Worm (Caenorhabditis elegans): ENCODE measurements around the gene vha-5.

vha-5 gene

ce11 chrIV:8289580-8290323 is 14.0 kb upstream of the vha-5 start, which contains the start of gene daf-31 (continued):
- TF ChIP-seq fax-1 (tag; optimal IDR thresholded peaks at IDR 0.05) (no peak), hlh-15 (tag; optimal IDR thresholded peaks at IDR 0.05) (no peak), gmeb-2 (tag; optimal IDR thresholded peaks at IDR 0.05) (no peak), npax-4 (tag; optimal IDR thresholded peaks at IDR 0.05) (no peak), pag-3 (tag; optimal IDR thresholded peaks at IDR 0.05; ENCODE audit: borderline replicate concordance) (no peak), K09A11.1 (tag; optimal IDR thresholded peaks at IDR 0.05; ENCODE audit: insufficient read depth) (no peak), pha-2 (tag; optimal IDR thresholded peaks at IDR 0.05) (no peak), ceh-9 (tag; optimal IDR thresholded peaks at IDR 0.05) (no peak), pha-4 (tag; optimal IDR thresholded peaks at IDR 0.05) (no peak), nhr-11 (tag; optimal IDR thresholded peaks at IDR 0.05) (no peak), fkh-6 (tag; optimal IDR thresholded peaks at IDR 0.05) (no peak), syd-9 (tag; optimal IDR thresholded peaks at IDR 0.05) (no peak), hlh-30 (tag; optimal IDR thresholded peaks at IDR 0.05; ENCODE audit: insufficient read depth) (no peak), dmd-4 (tag; optimal IDR thresholded peaks at IDR 0.05; ENCODE audit: borderline replicate concordance) (no peak), sox-2 (GFP tag; IDR thresholded peaks at IDR 0.05) (no peak), elt-2 (tag; optimal IDR thresholded peaks at IDR 0.05) (peak; percentile 41), ceh-14 (tag; optimal IDR thresholded peaks at IDR 0.05) (no peak), ceh-24 (tag; optimal IDR thresholded peaks at IDR 0.05) (no peak), ceh-34 (tag; optimal IDR thresholded peaks at IDR 0.05) (no peak), ceh-48 (tag; optimal IDR thresholded peaks at IDR 0.05) (peak; percentile 61)

ce11 chrIV:8291232-8291631 is 12.5 kb upstream of the vha-5 start, which contains the start of gene K07H8.2:
Gene K07H8.2, plus strand, starts transcription at chrIV:8291532.
- TF ChIP-seq ceh-22 (tag; optimal IDR thresholded peaks at IDR 0.05) (no peak), Y22D7AL.16 (tag; optimal IDR thresholded peaks at IDR 0.05) (no peak), F13H6.1 (tag; optimal IDR thresholded peaks at IDR 0.05) (no peak), lin-11 (tag; optimal IDR thresholded peaks at IDR 0.05) (no peak), ttx-3 (tag; optimal IDR thresholded peaks at IDR 0.05) (no peak), ztf-16 (tag; optimal IDR thresholded peaks at IDR 0.05) (no peak), hlh-13 (GFP tag; optimal IDR thresholded peaks at IDR 0.05) (no peak), K09A11.1 (tag; optimal IDR thresholded peaks at IDR 0.05; ENCODE audit: insufficient read depth) (no peak), dve-1 (tag; optimal IDR thresholded peaks at IDR 0.05) (no peak), madf-2 (tag; optimal IDR thresholded peaks at IDR 0.05) (no peak), C08G9.2 (tag; optimal IDR thresholded peaks at IDR 0.05) (no peak), rnt-1 (tag; optimal IDR thresholded peaks at IDR 0.05) (no peak), fax-1 (tag; optimal IDR thresholded peaks at IDR 0.05) (no peak), unc-86 (tag; optimal IDR thresholded peaks at IDR 0.05) (no peak), pros-1 (tag; optimal IDR thresholded peaks at IDR 0.05) (no peak), sdc-2 (tag; optimal IDR thresholded peaks at IDR 0.05) (no peak), ceh-19 (GFP tag; optimal IDR thresholded peaks at IDR 0.05) (no peak), C38D4.7 (GFP tag; optimal IDR thresholded peaks at IDR 0.05) (no peak), pag-3 (tag; optimal IDR thresholded peaks at IDR 0.05; ENCODE audit: borderline replicate concordance) (no peak), sox-4 (tag; optimal IDR thresholded peaks at IDR 0.05) (no peak)

- TF ChIP-seq ets-4 (tag; optimal IDR thresholded peaks at IDR 0.05), result no peak
- no peak for TF ChIP-seq fkh-6 (tag; optimal IDR thresholded peaks at IDR 0.05)
- TF ChIP-seq pax-1 (tag; optimal IDR thresholded peaks at IDR 0.05), result no peak
- no peak for TF ChIP-seq ceh-18 (tag; optimal IDR thresholded peaks at IDR 0.05)
- no peak for TF ChIP-seq dve-1 (tag; optimal IDR thresholded peaks at IDR 0.05)
- no peak for TF ChIP-seq ref-2 (tag; optimal IDR thresholded peaks at IDR 0.05)
- TF ChIP-seq ceh-45 (GFP tag; IDR thresholded peaks at IDR 0.05), result no peak
- no peak for TF ChIP-seq ceh-24 (tag; optimal IDR thresholded peaks at IDR 0.05)
- no peak for TF ChIP-seq T23F11.4 (GFP tag; optimal IDR thresholded peaks at IDR 0.05)
- no peak for TF ChIP-seq ceh-2 (tag; optimal IDR thresholded peaks at IDR 0.05)
- TF ChIP-seq nfya-1 (tag; optimal IDR thresholded peaks at IDR 0.05), result no peak
- no peak for TF ChIP-seq fkh-10 (GFP tag; optimal IDR thresholded peaks at IDR 0.05)
- no peak for TF ChIP-seq hlh-15 (tag; optimal IDR thresholded peaks at IDR 0.05)
- TF ChIP-seq C38D4.7 (GFP tag; optimal IDR thresholded peaks at IDR 0.05), result no peak
- no peak for TF ChIP-seq tbx-7 (tag; optimal IDR thresholded peaks at IDR 0.05)
- no peak for TF ChIP-seq ceh-6 (GFP tag; optimal IDR thresholded peaks at IDR 0.05)
- no peak for TF ChIP-seq mec-3 (tag; optimal IDR thresholded peaks at IDR 0.05; ENCODE audit: borderline replicate concordance)
- no peak for TF ChIP-seq elt-4 (tag; optimal IDR thresholded peaks at IDR 0.05)
Measured at ce11 chrIV:8294650-8295049, 9.1 kb upstream of the vha-5 start, which contains the start of gene tbce-1. Gene tbce-1, plus strand, starts transcription at chrIV:8294690.
